Worm (Caenorhabditis elegans): ENCODE results near the gene C04A11.5.

DNA sequence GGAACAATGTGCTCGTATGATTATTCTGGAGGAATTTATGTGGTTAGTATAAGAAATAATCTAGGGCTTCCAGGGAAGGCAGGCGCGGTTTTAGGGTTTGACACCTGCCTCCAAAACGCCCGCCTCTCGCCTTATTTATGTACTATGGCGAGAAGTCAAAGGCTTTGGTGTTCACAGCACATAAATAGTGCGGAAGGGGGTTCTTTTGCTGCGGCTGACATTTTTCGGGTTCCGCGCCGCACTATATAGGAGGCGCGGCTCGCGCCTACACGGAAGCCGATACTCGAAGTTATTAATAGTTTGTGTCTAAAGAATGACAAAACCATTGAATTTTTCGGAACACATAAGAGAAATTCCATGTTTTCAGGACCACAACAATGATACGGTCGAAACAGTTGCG is 25.9 kb downstream of the C04A11.5 start:
- TF ChIP-seq unc-130 (GFP tag; optimal IDR thresholded peaks at IDR 0.05) (no peak), F49E8.2 (tag; optimal IDR thresholded peaks at IDR 0.05; ENCODE audit: borderline replicate concordance) (no peak), pha-4 (GFP tag; IDR thresholded peaks at IDR 0.05) (no peak), pha-4 (tag; optimal IDR thresholded peaks at IDR 0.05) (no peak), mdt-29 (GFP tag; IDR thresholded peaks at IDR 0.05) (no peak), ztf-11 (tag; optimal IDR thresholded peaks at IDR 0.05) (no peak), hlh-30 (tag; optimal IDR thresholded peaks at IDR 0.05; ENCODE audit: insufficient read depth) (no peak), ama-1 (optimal IDR thresholded peaks at IDR 0.05) (no peak), fkh-10 (GFP tag; optimal IDR thresholded peaks at IDR 0.05) (no peak), ceh-44 (GFP tag; IDR thresholded peaks at IDR 0.05) (no peak)
